Fruit fly (Drosophila melanogaster) whole organism, wandering third instar larva: Measurements from ENCODE around the gene CG7299.
A peak's percentile ranks its signal among the peaks of the same experiment; 100 is the strongest.

Experiments
- Abd-B ChIP-seq: fragments of >200 bp; optimal IDR thresholded peaks from 2 replicates; lab custom pipeline; 2017; ENCODE audit warnings: missing biosample characterization, missing genetic modification characterization
- CG32264 ChIP-seq: fragments of 200-800 bp; sonication (Bioruptor generic); optimal IDR thresholded peaks from 2 replicates; lab custom pipeline; 2016; ENCODE audit warnings: missing biosample characterization, missing genetic modification characterization
- CG9705 ChIP-seq: fragments of 200-800 bp; sonication (Bioruptor generic); optimal IDR thresholded peaks from 2 replicates; lab custom pipeline; 2018; ENCODE audit warnings: missing biosample characterization, mild to moderate bottlenecking, missing genetic modification characterization
- CrebA ChIP-seq: fragments of 200-800 bp; sonication (Bioruptor generic); optimal IDR thresholded peaks from 2 replicates; lab custom pipeline; 2016; ENCODE audit warnings: missing biosample characterization, mild to moderate bottlenecking, missing genetic modification characterization, borderline replicate concordance
- Dfd ChIP-seq: fragments of >200 bp; optimal IDR thresholded peaks from 2 replicates; lab custom pipeline; 2017; ENCODE audit warnings: missing biosample characterization, missing genetic modification characterization
- Dif ChIP-seq: fragments of 200-275, 200-300 bp; sonication (Bioruptor generic); optimal IDR thresholded peaks from 2 replicates; lab custom pipeline; 2018; ENCODE audit warnings: missing biosample characterization, missing genetic modification characterization; ENCODE audit not compliant: partially characterized antibody
- GATAd ChIP-seq: sonication (Bioruptor generic); optimal IDR thresholded peaks from 2 replicates; lab custom pipeline; 2016; ENCODE audit warnings: missing biosample characterization, missing genetic modification characterization
- HLH106 ChIP-seq: fragments of 200-800 bp; optimal IDR thresholded peaks from 3 replicates; lab custom pipeline; 2019; ENCODE audit warnings: missing biosample characterization, mild to moderate bottlenecking, missing genetic modification characterization, moderate library complexity
- Hnf4 ChIP-seq: fragments of 200-800 bp; sonication (Bioruptor generic); optimal IDR thresholded peaks from 2 replicates; lab custom pipeline; 2016; ENCODE audit warnings: missing biosample characterization, mild to moderate bottlenecking, missing genetic modification characterization
- Hr78 ChIP-seq: fragments of >200 bp; optimal IDR thresholded peaks from 2 replicates; lab custom pipeline; 2017; ENCODE audit warnings: missing biosample characterization, missing genetic modification characterization
- Hr83 ChIP-seq: fragments of 200-300 bp; sonication (Bioruptor generic); optimal IDR thresholded peaks from 2 replicates; lab custom pipeline; 2016; ENCODE audit warnings: missing biosample characterization, mild to moderate bottlenecking, missing genetic modification characterization, moderate library complexity; ENCODE audit not compliant: poor library complexity, severe bottlenecking
- Jra ChIP-seq: sonication (Bioruptor generic); optimal IDR thresholded peaks from 2 replicates; lab custom pipeline; 2016; ENCODE audit warnings: missing biosample characterization, missing genetic modification characterization
- Mio ChIP-seq: sonication (Bioruptor generic); optimal IDR thresholded peaks from 2 replicates; lab custom pipeline; 2016; ENCODE audit warnings: missing biosample characterization, missing genetic modification characterization
- Myc ChIP-seq: fragments of >200 bp; optimal IDR thresholded peaks from 2 replicates; lab custom pipeline; 2017
- OdsH ChIP-seq: fragments of 200-800 bp; sonication (Bioruptor generic); optimal IDR thresholded peaks from 2 replicates; lab custom pipeline; 2016; ENCODE audit warnings: missing biosample characterization, mild to moderate bottlenecking, missing genetic modification characterization
- Rel ChIP-seq, 2 experiments: fragments of 200-800 bp; sonication (Bioruptor generic) in 1 of 2; optimal IDR thresholded peaks; 2 replicates in 1 of 2; 3 replicates in 1 of 2; lab custom pipeline; 2016 to 2019; ENCODE audit warnings: mild to moderate bottlenecking in 2 of 2, missing biosample characterization in 2 of 2, missing genetic modification characterization in 2 of 2, moderate library complexity in 1 of 2
- Sp1 ChIP-seq: fragments of 200-800 bp; sonication (Bioruptor generic); optimal IDR thresholded peaks from 3 replicates; lab custom pipeline; 2019; ENCODE audit warnings: missing biosample characterization, mild to moderate bottlenecking, missing genetic modification characterization, moderate library complexity
- br ChIP-seq: fragments of 200-800 bp; sonication (Bioruptor generic); optimal IDR thresholded peaks from 2 replicates; lab custom pipeline; 2016; ENCODE audit warnings: missing biosample characterization, missing genetic modification characterization
- brk ChIP-seq: fragments of 200-800 bp; sonication (Bioruptor generic); optimal IDR thresholded peaks from 2 replicates; lab custom pipeline; 2016; ENCODE audit warnings: missing biosample characterization, mild to moderate bottlenecking, missing genetic modification characterization
- dmrt93B ChIP-seq: fragments of 200-800 bp; sonication (Bioruptor generic); optimal IDR thresholded peaks from 2 replicates; lab custom pipeline; 2018; ENCODE audit warnings: missing biosample characterization, mild to moderate bottlenecking, missing genetic modification characterization
- ey ChIP-seq: fragments of 200-800 bp; sonication (Bioruptor generic); optimal IDR thresholded peaks from 2 replicates; lab custom pipeline; 2016; ENCODE audit warnings: missing biosample characterization, missing genetic modification characterization
- fru ChIP-seq: fragments of 200-800 bp; sonication (Bioruptor generic); optimal IDR thresholded peaks from 3 replicates; lab custom pipeline; 2016; ENCODE audit warnings: missing biosample characterization, mild to moderate bottlenecking, missing genetic modification characterization
- h ChIP-seq: fragments of 200-800 bp; sonication (Bioruptor generic); optimal IDR thresholded peaks from 3 replicates; lab custom pipeline; 2016; ENCODE audit warnings: missing biosample characterization, mild to moderate bottlenecking, missing genetic modification characterization
- jim ChIP-seq: fragments of 175-275, 200-325 bp; sonication (Bioruptor generic); optimal IDR thresholded peaks from 2 replicates; lab custom pipeline; 2016; ENCODE audit warnings: missing biosample characterization, mild to moderate bottlenecking, missing genetic modification characterization
- lola ChIP-seq: fragments of >200 bp; optimal IDR thresholded peaks from 2 replicates; lab custom pipeline; 2017; ENCODE audit warnings: missing biosample characterization, missing genetic modification characterization
- pan ChIP-seq: fragments of >200 bp; optimal IDR thresholded peaks from 2 replicates; lab custom pipeline; 2017
- psq ChIP-seq: fragments of 200-800 bp; sonication (Bioruptor generic); optimal IDR thresholded peaks from 3 replicates; lab custom pipeline; 2017; ENCODE audit warnings: missing biosample characterization, mild to moderate bottlenecking, missing genetic modification characterization, moderate library complexity
- rgr ChIP-seq: fragments of 200-800 bp; sonication (Bioruptor generic); optimal IDR thresholded peaks from 3 replicates; lab custom pipeline; 2016; ENCODE audit warnings: missing biosample characterization, mild to moderate bottlenecking, missing genetic modification characterization
- sage ChIP-seq: fragments of 200-800 bp; sonication (Bioruptor generic); optimal IDR thresholded peaks from 2 replicates; lab custom pipeline; 2016; ENCODE audit warnings: missing biosample characterization, mild to moderate bottlenecking, missing genetic modification characterization
- sv ChIP-seq: fragments of 200-800 bp; sonication (Bioruptor generic); optimal IDR thresholded peaks from 3 replicates; lab custom pipeline; 2016; ENCODE audit warnings: missing biosample characterization, missing genetic modification characterization
- usp ChIP-seq: fragments of >200 bp; optimal IDR thresholded peaks from 2 replicates; lab custom pipeline; 2017; ENCODE audit warnings: missing biosample characterization, missing genetic modification characterization
- woc ChIP-seq: sonication (Bioruptor generic); optimal IDR thresholded peaks from 2 replicates; lab custom pipeline; 2016; ENCODE audit warnings: missing biosample characterization, mild to moderate bottlenecking, missing genetic modification characterization

The CG7299 gene

DNA sequence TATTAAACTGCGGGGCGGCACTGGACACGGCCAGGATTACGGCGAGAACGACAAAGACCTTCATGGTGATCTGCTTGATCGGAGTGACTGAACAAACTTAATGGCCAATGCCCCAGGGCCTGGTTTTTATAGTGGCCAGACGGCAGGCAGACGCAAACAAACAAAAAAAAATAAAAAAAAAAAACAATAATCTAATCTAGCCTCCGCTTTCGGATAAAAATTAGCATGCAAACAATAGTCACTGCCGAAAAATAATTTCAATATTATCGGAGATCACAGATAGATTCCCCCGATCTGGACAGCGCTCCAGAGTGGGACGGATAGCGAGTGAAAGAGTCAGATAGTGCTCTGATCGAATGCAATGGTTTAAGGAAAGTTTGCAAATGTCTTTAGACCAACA is at the start of gene CG7299:
CG7299 (minus strand) TSS at position 101 of the 400 bp plus-strand sequence.
- TF ChIP-seq jim (GFP tag; lab: Kevin White, UChicago): no peak
- no peak for TF ChIP-seq Dfd (GFP tag; lab: Kevin White, UChicago)
- no peak for TF ChIP-seq Hnf4 (GFP tag; lab: Kevin White, UChicago)
- no peak for TF ChIP-seq Dif (GFP tag; lab: Kevin White, UChicago)
- TF ChIP-seq sv (GFP tag; lab: Kevin White, UChicago): no peak
- TF ChIP-seq CrebA (GFP tag; lab: Kevin White, UChicago): no peak
- no peak for TF ChIP-seq Myc
- TF ChIP-seq brk (GFP tag; lab: Kevin White, UChicago): no peak
- no peak for TF ChIP-seq HLH106 (tag; lab: Kevin White, UChicago)
- no peak for TF ChIP-seq sage (GFP tag; lab: Kevin White, UChicago)

DNA sequence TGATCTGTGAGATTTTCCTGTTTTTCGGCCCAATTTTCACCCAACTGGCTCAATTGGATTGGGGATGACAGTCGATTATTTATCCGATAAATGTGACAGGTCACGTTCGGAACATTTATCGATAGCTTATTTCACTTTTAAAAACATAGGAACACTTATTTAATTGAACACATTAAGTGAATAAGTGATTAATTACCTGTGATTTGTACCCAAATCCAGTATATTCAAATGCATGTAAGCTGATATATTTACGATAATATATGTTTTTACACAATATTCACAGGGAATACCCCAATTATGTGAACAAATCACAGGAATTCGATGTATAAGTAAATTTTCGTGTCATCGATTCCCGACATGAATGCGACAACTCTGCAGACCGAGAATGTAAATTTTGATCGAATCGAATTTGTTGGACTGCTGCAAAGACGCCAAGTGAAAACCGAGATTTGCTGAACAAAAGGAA is 48.2 kb upstream of the CG7299 start, which contains the start of the genes EMC3 and Dpy-30L1:
EMC3 (minus strand) TSS at position 81 of the 466 bp plus-strand sequence.
Dpy-30L1 (plus strand) TSS at position 311 of the 466 bp plus-strand sequence.
- TF ChIP-seq ey (GFP tag; lab: Kevin White, UChicago): peak; percentile 55
- no peak for TF ChIP-seq Dfd (GFP tag; lab: Kevin White, UChicago)
- TF ChIP-seq CG9705 (GFP tag; lab: Kevin White, UChicago): peak; percentile 30
- no peak for TF ChIP-seq Rel (GFP tag; optimal IDR thresholded peaks at IDR 0.05; lab: Kevin White, UChicago)
- peak; percentile 75 for TF ChIP-seq Rel (tag; optimal IDR thresholded peaks at IDR 0.05; lab: Kevin White, UChicago)
- TF ChIP-seq Hnf4 (GFP tag; lab: Kevin White, UChicago): no peak
- peak; percentile 58 for TF ChIP-seq HLH106 (tag; lab: Kevin White, UChicago)
- TF ChIP-seq fru (GFP tag; lab: Kevin White, UChicago): peak; percentile 32
- peak; percentile 65 for TF ChIP-seq h (GFP tag; lab: Kevin White, UChicago)
- TF ChIP-seq OdsH (GFP tag; lab: Kevin White, UChicago): peak; percentile 37
- peak; percentile 15 for TF ChIP-seq GATAd (GFP tag; lab: Kevin White, UChicago)
- no peak for TF ChIP-seq dmrt93B
- no peak for TF ChIP-seq pan (lab: Kevin White, UChicago)
- no peak for TF ChIP-seq Abd-B
- TF ChIP-seq Jra: no peak
- no peak for TF ChIP-seq jim (GFP tag; lab: Kevin White, UChicago)
- peak; percentile 30 for TF ChIP-seq psq (GFP tag; lab: Kevin White, UChicago)
- peak; percentile 21 for TF ChIP-seq br (GFP tag; lab: Kevin White, UChicago)
- TF ChIP-seq brk (GFP tag; lab: Kevin White, UChicago): no peak
- TF ChIP-seq sage (GFP tag; lab: Kevin White, UChicago): no peak
- TF ChIP-seq rgr (GFP tag; lab: Kevin White, UChicago): no peak

dm6 chr2L:10729955-10730354 is 45.7 kb upstream of the CG7299 start, which contains the start of gene CG17118:
Gene CG17118 (plus strand): TSS chr2L:10730255.
- TF ChIP-seq pan (lab: Kevin White, UChicago) (no peak), usp (no peak), Dfd (GFP tag; lab: Kevin White, UChicago) (no peak), Sp1 (GFP tag; lab: Kevin White, UChicago) (no peak), brk (GFP tag; lab: Kevin White, UChicago) (no peak), sage (GFP tag; lab: Kevin White, UChicago) (no peak), Myc (no peak), Hr83 (GFP tag; lab: Kevin White, UChicago) (no peak), CG32264 (GFP tag; lab: Kevin White, UChicago) (no peak)

DNA sequence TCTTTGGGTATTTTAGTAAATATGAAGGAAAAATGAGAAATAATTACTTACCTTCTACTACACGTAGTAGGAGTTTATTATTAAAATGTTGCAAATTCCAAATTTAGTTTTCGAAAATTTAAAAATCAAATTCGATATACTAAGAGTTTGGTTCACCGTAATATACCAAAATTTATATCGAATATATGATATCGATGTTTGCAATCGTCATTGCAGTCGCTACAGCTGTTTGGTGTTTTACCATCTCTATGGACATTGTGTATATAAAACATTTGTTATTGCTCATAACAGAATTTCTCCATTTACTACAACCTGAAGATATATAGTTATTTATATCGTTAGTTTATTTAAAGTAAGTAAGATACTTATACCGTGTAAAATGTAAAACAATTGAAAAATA is 44.5 kb upstream of the CG7299 start, which contains the start of gene CG6443:
CG6443 (plus strand) TSS at position 228 of the 400 bp plus-strand sequence.
- no peak for TF ChIP-seq h (GFP tag; lab: Kevin White, UChicago)
- TF ChIP-seq sage (GFP tag; lab: Kevin White, UChicago): peak; percentile 50
- TF ChIP-seq, all 38 proteins: peak for 1

dm6 chr2L:10723903-10724302 is 39.7 kb upstream of the CG7299 start, which contains the start of gene CG6431:
Gene CG6431 (plus strand): TSS chr2L:10724203.
- TF ChIP-seq Dfd (GFP tag; lab: Kevin White, UChicago) (no peak), rgr (GFP tag; lab: Kevin White, UChicago) (no peak), Myc (no peak), lola (GFP tag; lab: Kevin White, UChicago) (no peak), Hr78 (no peak), brk (GFP tag; lab: Kevin White, UChicago) (no peak), CrebA (GFP tag; lab: Kevin White, UChicago) (no peak), woc (GFP tag; lab: Kevin White, UChicago) (no peak), br (GFP tag; lab: Kevin White, UChicago) (no peak), Mio (no peak)
- TF ChIP-seq, all 38 proteins: peak for 0
